Fruit fly (Drosophila melanogaster) whole organism, adult: ENCODE results near the gene tth.
A peak's percentile ranks its signal among the peaks of the same experiment; 100 is the strongest.

Experiments
- CG11617 ChIP-seq: fragments of 200-800 bp; sonication (Bioruptor generic); optimal IDR thresholded peaks from 2 replicates; lab custom pipeline; 2017; ENCODE audit warnings: mild to moderate bottlenecking, missing biosample characterization, missing genetic modification reagents, missing genetic modification characterization
- CG12768 ChIP-seq: fragments of 200-800 bp; sonication (Bioruptor generic); optimal IDR thresholded peaks from 2 replicates; lab custom pipeline; 2017; ENCODE audit warnings: missing biosample characterization, missing genetic modification characterization, mild to moderate bottlenecking, moderate library complexity, missing genetic modification reagents
- CG1620 ChIP-seq: fragments of 200-800 bp; sonication (Bioruptor generic); optimal IDR thresholded peaks from 2 replicates; lab custom pipeline; 2016; ENCODE audit warnings: missing biosample characterization, missing genetic modification characterization
- CG33017 ChIP-seq: fragments of 200-800 bp; sonication (Bioruptor generic); optimal IDR thresholded peaks from 2 replicates; lab custom pipeline; 2018; ENCODE audit warnings: missing biosample characterization, mild to moderate bottlenecking, missing genetic modification characterization, moderate library complexity
- Crg-1 ChIP-seq: fragments of 200-800 bp; sonication (Bioruptor generic); optimal IDR thresholded peaks from 2 replicates; lab custom pipeline; 2016; ENCODE audit warnings: missing biosample characterization, missing genetic modification characterization
- bab1 ChIP-seq: fragments of 200-800 bp; sonication (Bioruptor generic); optimal IDR thresholded peaks from 3 replicates; lab custom pipeline; 2019; ENCODE audit warnings: missing biosample characterization, mild to moderate bottlenecking, missing genetic modification characterization, moderate library complexity
- cic ChIP-seq: fragments of 200-800 bp; sonication (Bioruptor generic); optimal IDR thresholded peaks from 2 replicates; lab custom pipeline; 2017; ENCODE audit warnings: missing biosample characterization, mild to moderate bottlenecking, missing genetic modification characterization, moderate library complexity
- cnc ChIP-seq, 2 experiments: fragments of >200 bp; optimal IDR thresholded peaks; 2 replicates each; lab custom pipeline; 2017
- kay ChIP-seq: fragments of 200-800 bp; sonication (Bioruptor generic); peaks from one replicate; lab custom pipeline; 2016; ENCODE audit warnings: missing biosample characterization, missing genetic modification characterization, borderline replicate concordance
- tj ChIP-seq: fragments of 200-800 bp; sonication (Bioruptor generic); optimal IDR thresholded peaks from 3 replicates; lab custom pipeline; 2017; ENCODE audit warnings: missing biosample characterization, mild to moderate bottlenecking, missing genetic modification characterization, moderate library complexity

DNA sequence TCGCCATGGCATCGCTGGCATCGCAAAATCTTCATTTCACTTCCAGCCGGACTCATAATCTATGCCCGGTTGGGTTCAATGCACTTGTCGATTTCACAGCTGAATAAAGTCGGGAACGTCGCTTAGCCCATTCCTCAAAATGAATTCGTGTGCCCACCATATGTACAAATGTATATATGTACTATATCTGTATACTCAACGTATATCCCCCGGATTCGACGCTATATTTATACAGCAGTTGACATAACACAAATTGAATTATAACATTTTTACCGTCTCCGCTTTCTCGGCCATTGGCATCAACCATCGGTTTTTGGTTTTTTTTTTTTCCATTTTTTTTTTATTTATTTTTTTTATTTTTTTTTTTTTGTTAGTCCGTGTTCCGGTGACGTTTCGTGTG lies 46.1 kb downstream of the tth start:
- no peak for TF ChIP-seq CG11617 (GFP tag; lab: Kevin White, UChicago)
- no peak for TF ChIP-seq bab1
- no peak for TF ChIP-seq CG12768 (GFP tag; lab: Kevin White, UChicago)
- TF ChIP-seq kay (GFP tag; lab: Kevin White, UChicago) = peak; percentile 22
- no peak for TF ChIP-seq cic
- TF ChIP-seq cnc (optimal IDR thresholded peaks at IDR 0.05; lab: Kevin White, UChicago) = no peak
- TF ChIP-seq CG1620 = peak; percentile 15
- TF ChIP-seq CG33017 (tag; lab: Kevin White, UChicago) = no peak
- no peak for TF ChIP-seq tj (GFP tag; lab: Kevin White, UChicago)
- TF ChIP-seq Crg-1 (GFP tag; lab: Kevin White, UChicago) = no peak
